Worm (Caenorhabditis elegans): ENCODE measurements around the gene R02F11.2.

The R02F11.2 gene

DNA sequence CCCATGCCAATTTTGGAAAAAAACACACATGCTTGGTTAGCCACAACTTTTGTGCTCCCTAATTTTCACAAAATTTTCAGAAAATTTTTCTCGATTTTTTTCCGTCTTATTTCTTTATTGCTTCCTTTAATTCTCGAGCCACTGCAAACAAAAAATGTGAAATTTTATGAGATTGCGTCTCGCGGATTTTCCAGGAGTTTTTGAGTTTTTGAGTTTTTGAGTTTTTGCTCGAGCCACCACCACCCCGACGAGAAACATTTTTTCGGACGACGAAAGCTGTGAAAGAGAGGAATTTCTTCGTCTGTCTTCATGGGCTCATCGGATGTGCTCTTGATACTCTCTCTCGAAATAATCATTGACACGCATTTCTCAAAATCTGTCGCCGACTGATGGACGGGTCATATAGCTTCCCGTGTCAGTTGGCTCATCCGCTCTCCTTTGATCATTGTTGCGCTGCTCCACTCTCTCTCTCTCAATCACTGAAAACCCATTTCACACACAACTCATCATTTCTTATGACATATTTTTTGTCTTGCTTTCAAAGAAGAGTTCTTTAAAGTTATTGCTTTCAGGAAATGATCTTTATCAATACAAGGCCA, 16.9 kb upstream of the R02F11.2 start, which contains the start of gene C18G1.1:
C18G1.1 (plus strand) TSS at position 573 of the 599 bp plus-strand sequence.
- TF ChIP-seq W03F9.2 (tag; optimal IDR thresholded peaks at IDR 0.05), result no peak
- TF ChIP-seq him-1 (tag; optimal IDR thresholded peaks at IDR 0.05), result no peak
- no peak for TF ChIP-seq dao-5 (tag; optimal IDR thresholded peaks at IDR 0.05)

ce11 chrV:4783313-4783712, 11.1 kb upstream of the R02F11.2 start, which contains the start of gene Y60C6A.1:
Gene Y60C6A.1 (plus strand): TSS chrV:4783613.
- TF ChIP-seq him-1 (tag; optimal IDR thresholded peaks at IDR 0.05), result no peak
- TF ChIP-seq dao-5 (tag; optimal IDR thresholded peaks at IDR 0.05), result no peak
- TF ChIP-seq W03F9.2 (tag; optimal IDR thresholded peaks at IDR 0.05), result no peak

- TF ChIP-seq him-1 (tag; optimal IDR thresholded peaks at IDR 0.05) (no peak), W03F9.2 (tag; optimal IDR thresholded peaks at IDR 0.05) (no peak), dao-5 (tag; optimal IDR thresholded peaks at IDR 0.05) (no peak)
Measured at ce11 chrV:4785333-4785852, 9.0 kb upstream of the R02F11.2 start, which contains the start of the genes Y60C6A.2 and Y60C6A.3. Gene Y60C6A.2 (minus strand): TSS chrV:4785433. Gene Y60C6A.3 (plus strand): TSS chrV:4785802.

- TF ChIP-seq dao-5 (tag; optimal IDR thresholded peaks at IDR 0.05), result no peak
- TF ChIP-seq him-1 (tag; optimal IDR thresholded peaks at IDR 0.05), result no peak
- no peak for TF ChIP-seq W03F9.2 (tag; optimal IDR thresholded peaks at IDR 0.05)
Measured at ce11 chrV:4787166-4787565, 7.2 kb upstream of the R02F11.2 start, which contains the start of gene R02F11.9. Gene R02F11.9 (plus strand): TSS chrV:4787466.

ce11 chrV:4787836-4788235, 6.6 kb upstream of the R02F11.2 start:
- TF ChIP-seq W03F9.2 (tag; optimal IDR thresholded peaks at IDR 0.05), result no peak
- no peak for TF ChIP-seq him-1 (tag; optimal IDR thresholded peaks at IDR 0.05)
- TF ChIP-seq dao-5 (tag; optimal IDR thresholded peaks at IDR 0.05), result no peak

DNA sequence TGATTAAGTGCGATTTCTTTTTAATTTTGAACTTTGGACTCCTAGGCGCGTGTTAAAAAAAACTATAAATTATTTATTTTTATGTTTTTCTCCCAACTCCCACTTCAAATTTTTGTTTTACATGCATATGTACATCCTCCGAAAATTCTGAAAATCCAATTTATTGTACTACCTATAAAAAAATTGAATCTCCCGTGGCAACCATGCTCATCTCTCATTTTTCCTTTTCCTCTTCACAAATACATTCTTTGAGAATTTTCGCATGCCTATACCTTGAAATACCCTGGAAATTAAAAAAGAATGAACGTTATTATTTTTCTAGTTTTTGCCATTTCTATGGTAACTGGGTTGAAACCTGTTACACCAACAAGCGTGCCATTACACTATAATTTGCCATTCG, 5.6 kb upstream of the R02F11.2 start, which contains the start of gene R02F11.10:
R02F11.10 (plus strand) TSS at position 301 of the 400 bp plus-strand sequence.
- TF ChIP-seq him-1 (tag; optimal IDR thresholded peaks at IDR 0.05) (no peak), W03F9.2 (tag; optimal IDR thresholded peaks at IDR 0.05) (no peak), dao-5 (tag; optimal IDR thresholded peaks at IDR 0.05) (no peak)

ce11 chrV:4790368-4790767, 4.0 kb upstream of the R02F11.2 start, which contains the start of gene R02F11.12:
Gene R02F11.12 (plus strand): TSS chrV:4790668.
- no peak for TF ChIP-seq him-1 (tag; optimal IDR thresholded peaks at IDR 0.05)
- no peak for TF ChIP-seq dao-5 (tag; optimal IDR thresholded peaks at IDR 0.05)
- no peak for TF ChIP-seq W03F9.2 (tag; optimal IDR thresholded peaks at IDR 0.05)

DNA sequence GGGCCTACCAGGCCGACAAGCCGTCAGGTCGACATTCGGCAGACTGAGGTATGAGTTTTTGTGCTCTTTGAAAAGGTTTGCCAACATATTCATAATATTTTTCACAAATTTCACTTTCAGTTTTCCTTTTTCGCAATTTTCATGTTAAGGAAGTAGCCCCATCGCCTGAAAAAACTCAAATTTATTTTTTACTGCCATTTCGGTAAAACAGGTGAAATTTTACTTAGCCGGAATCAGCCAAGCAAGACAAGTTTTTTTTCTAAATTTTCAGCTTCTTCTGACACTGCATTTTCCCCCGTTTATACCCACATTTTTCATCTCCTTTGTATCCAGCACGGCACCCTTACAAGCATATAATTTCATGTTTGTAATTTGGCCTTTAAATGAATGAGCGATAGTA, 2.8 kb upstream of the R02F11.2 start, which contains the start of gene R02F11.11:
R02F11.11 (plus strand) TSS at position 301 of the 400 bp plus-strand sequence.
- TF ChIP-seq W03F9.2 (tag; optimal IDR thresholded peaks at IDR 0.05) (no peak), him-1 (tag; optimal IDR thresholded peaks at IDR 0.05) (no peak), dao-5 (tag; optimal IDR thresholded peaks at IDR 0.05) (no peak)

DNA sequence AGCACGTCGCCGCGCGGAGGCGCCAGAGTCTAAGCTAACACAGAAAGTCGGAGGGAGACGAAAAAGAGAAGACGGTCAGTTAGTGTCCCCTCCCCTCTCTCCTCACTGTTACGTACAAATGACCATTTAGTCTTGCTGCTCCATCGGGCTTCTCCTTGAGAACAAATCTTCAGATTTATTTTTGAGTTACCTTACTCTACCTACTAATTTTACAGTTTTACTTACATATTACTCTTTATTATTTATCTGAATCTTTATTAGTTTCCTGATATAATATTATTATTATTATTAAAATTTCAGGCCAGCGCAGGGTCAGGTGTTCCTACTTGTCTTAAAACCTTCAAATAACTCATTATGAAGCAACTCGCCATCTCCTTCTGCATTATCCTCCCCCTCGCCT, 6.4 kb downstream of the R02F11.2 start, which contains the start of gene R02F11.1:
R02F11.1 (plus strand) TSS at position 301 of the 400 bp plus-strand sequence.
- TF ChIP-seq dao-5 (tag; optimal IDR thresholded peaks at IDR 0.05) (no peak), W03F9.2 (tag; optimal IDR thresholded peaks at IDR 0.05) (no peak), him-1 (tag; optimal IDR thresholded peaks at IDR 0.05) (no peak)

DNA sequence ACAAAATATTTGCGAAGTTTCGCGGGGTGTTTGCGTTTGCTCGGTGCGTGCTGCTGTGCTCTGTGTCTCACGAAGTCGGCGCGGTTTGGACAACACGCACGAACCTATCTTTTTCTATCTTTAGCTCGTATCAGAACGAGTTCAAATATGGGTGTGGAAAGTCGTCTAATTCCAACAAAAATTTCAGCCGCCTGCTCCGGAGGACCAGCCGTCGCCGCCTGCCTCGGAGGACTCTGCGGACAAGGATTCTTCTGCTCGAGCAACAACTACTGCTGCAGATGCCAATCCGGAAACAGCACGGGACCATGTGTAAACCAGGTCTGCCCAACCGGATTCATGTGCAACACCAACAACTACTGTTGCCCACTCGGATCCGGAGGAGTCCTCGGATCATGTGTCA, 7.5 kb downstream of the R02F11.2 start:
- TF ChIP-seq him-1 (tag; optimal IDR thresholded peaks at IDR 0.05), result no peak
- TF ChIP-seq dao-5 (tag; optimal IDR thresholded peaks at IDR 0.05), result no peak
- TF ChIP-seq W03F9.2 (tag; optimal IDR thresholded peaks at IDR 0.05), result no peak

- no peak for TF ChIP-seq him-1 (tag; optimal IDR thresholded peaks at IDR 0.05)
- no peak for TF ChIP-seq W03F9.2 (tag; optimal IDR thresholded peaks at IDR 0.05)
Measured at ce11 chrV:4805847-4806246, 11.4 kb downstream of the R02F11.2 start, which contains the start of gene R02F11.3. Gene R02F11.3 (minus strand): TSS chrV:4805947.

ce11 chrV:4806859-4807258, 12.5 kb downstream of the R02F11.2 start:
- TF ChIP-seq him-1 (tag; optimal IDR thresholded peaks at IDR 0.05) (no peak), W03F9.2 (tag; optimal IDR thresholded peaks at IDR 0.05) (no peak), dao-5 (tag; optimal IDR thresholded peaks at IDR 0.05) (no peak)

- TF ChIP-seq dao-5 (tag; optimal IDR thresholded peaks at IDR 0.05) (no peak), W03F9.2 (tag; optimal IDR thresholded peaks at IDR 0.05) (no peak), him-1 (tag; optimal IDR thresholded peaks at IDR 0.05) (no peak)
Measured at ce11 chrV:4810653-4811052, 16.3 kb downstream of the R02F11.2 start.

DNA sequence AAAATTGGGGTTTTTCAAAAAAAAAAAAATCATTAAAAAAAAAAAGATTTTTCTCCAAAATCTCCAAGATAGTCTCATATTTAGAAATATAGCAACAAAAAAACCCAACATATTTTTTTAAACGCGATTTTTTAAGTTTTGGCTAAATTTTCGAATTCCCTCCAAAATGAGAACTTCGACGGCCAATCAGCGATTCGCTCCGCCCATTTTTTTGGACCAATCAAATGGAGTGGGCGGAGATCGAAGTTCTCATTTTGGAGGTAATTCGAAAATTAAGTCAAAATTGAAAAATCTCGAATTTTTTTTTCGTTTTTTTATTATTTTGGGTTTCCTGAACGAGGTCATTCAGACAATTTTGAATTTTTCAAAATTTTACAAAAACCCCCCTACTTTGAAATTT, 19.4 kb downstream of the R02F11.2 start:
- TF ChIP-seq dao-5 (tag; optimal IDR thresholded peaks at IDR 0.05) (no peak), him-1 (tag; optimal IDR thresholded peaks at IDR 0.05) (no peak), W03F9.2 (tag; optimal IDR thresholded peaks at IDR 0.05) (no peak)

Measured in whole organism, L4/young adult.